Worm (Caenorhabditis elegans) whole organism, late embryonic: ENCODE measurements around the gene M05D6.5.

Experiments
- C08G9.2 ChIP-seq: sonication (generic microtip); optimal IDR thresholded peaks from 2 replicates; lab custom pipeline; 2016; ENCODE audit warnings: mild to moderate bottlenecking, missing genetic modification characterization, moderate library complexity, missing compliant biosample characterization
- F13H6.1 ChIP-seq: sonication (generic microtip); optimal IDR thresholded peaks from 2 replicates; lab custom pipeline; 2016; ENCODE audit warnings: missing genetic modification characterization, missing compliant biosample characterization
- T23F11.4 ChIP-seq: fragments of 200-800 bp; sonication (Bioruptor generic); optimal IDR thresholded peaks from 2 replicates; lab custom pipeline; 2018; ENCODE audit warnings: mild to moderate bottlenecking, missing genetic modification characterization, missing compliant biosample characterization
- ceh-14 ChIP-seq: sonication (generic microtip); optimal IDR thresholded peaks from 2 replicates; lab custom pipeline; 2016; ENCODE audit warnings: missing genotype, missing genetic modification characterization, missing compliant biosample characterization
- ceh-18 ChIP-seq: sonication (generic microtip); optimal IDR thresholded peaks from 2 replicates; lab custom pipeline; 2016; ENCODE audit warnings: missing genetic modification characterization, missing compliant biosample characterization
- ceh-30 ChIP-seq: fragments of 150-350 bp; optimal IDR thresholded peaks from 2 replicates; lab custom pipeline; 2014; ENCODE audit warnings: missing biosample characterization, missing genetic modification characterization
- ceh-34 ChIP-seq: sonication (generic microtip); optimal IDR thresholded peaks from 2 replicates; lab custom pipeline; 2016; ENCODE audit warnings: mild to moderate bottlenecking, missing genetic modification characterization, missing compliant biosample characterization
- che-1 ChIP-seq: sonication (generic microtip); optimal IDR thresholded peaks from 2 replicates; lab custom pipeline; 2016; ENCODE audit warnings: mild to moderate bottlenecking, missing genetic modification characterization, missing compliant biosample characterization
- dmd-4 ChIP-seq: sonication (generic microtip); optimal IDR thresholded peaks from 2 replicates; lab custom pipeline; 2016; ENCODE audit warnings: borderline replicate concordance, missing genetic modification characterization, missing compliant biosample characterization
- dve-1 ChIP-seq: sonication (generic microtip); optimal IDR thresholded peaks from 2 replicates; lab custom pipeline; 2017; ENCODE audit warnings: antibody characterized with exemption, mild to moderate bottlenecking, missing genetic modification characterization, missing compliant biosample characterization
- elt-2 ChIP-seq: sonication (generic microtip); optimal IDR thresholded peaks from 2 replicates; lab custom pipeline; 2016; ENCODE audit warnings: missing genetic modification reagents, missing genetic modification characterization, missing compliant biosample characterization
- fkh-10 ChIP-seq: fragments of 150-350 bp; optimal IDR thresholded peaks from 2 replicates; lab custom pipeline; 2014; ENCODE audit warnings: missing biosample characterization, missing genetic modification reagents, missing genetic modification characterization
- hlh-13 ChIP-seq: fragments of 200-800 bp; sonication (Bioruptor generic); optimal IDR thresholded peaks from 2 replicates; lab custom pipeline; 2018; ENCODE audit warnings: mild to moderate bottlenecking, missing genetic modification characterization, missing compliant biosample characterization
- hlh-30 ChIP-seq: sonication (generic microtip); optimal IDR thresholded peaks from 2 replicates; lab custom pipeline; 2017; ENCODE audit warnings: antibody characterized with exemption, missing genetic modification characterization, missing compliant biosample characterization; ENCODE audit not compliant: insufficient read depth
- hlh-8 ChIP-seq: sonication (generic microtip); optimal IDR thresholded peaks from 2 replicates; lab custom pipeline; 2016; ENCODE audit warnings: missing genotype, missing genetic modification characterization, missing compliant biosample characterization
- lim-6 ChIP-seq: sonication (generic microtip); optimal IDR thresholded peaks from 2 replicates; lab custom pipeline; 2016; ENCODE audit warnings: missing genetic modification characterization, missing compliant biosample characterization
- madf-2 ChIP-seq: sonication (generic microtip); optimal IDR thresholded peaks from 2 replicates; lab custom pipeline; 2017; ENCODE audit warnings: missing genetic modification characterization, missing compliant biosample characterization
- mec-3 ChIP-seq: sonication (generic microtip); optimal IDR thresholded peaks from 2 replicates; lab custom pipeline; 2016; ENCODE audit warnings: borderline replicate concordance, missing genetic modification characterization, missing compliant biosample characterization
- nfya-1 ChIP-seq: sonication (generic microtip); optimal IDR thresholded peaks from 2 replicates; lab custom pipeline; 2017; ENCODE audit warnings: missing genetic modification characterization, mild to moderate bottlenecking, missing compliant biosample characterization, antibody characterized with exemption, moderate library complexity
- pax-1 ChIP-seq: fragments of 150-350 bp; optimal IDR thresholded peaks from 2 replicates; lab custom pipeline; 2014; ENCODE audit warnings: missing biosample characterization, missing genetic modification characterization
- pha-2 ChIP-seq: sonication (generic microtip); optimal IDR thresholded peaks from 2 replicates; lab custom pipeline; 2017; ENCODE audit warnings: mild to moderate bottlenecking, missing genetic modification characterization, missing compliant biosample characterization
- pqm-1 ChIP-seq: sonication (generic microtip); optimal IDR thresholded peaks from 2 replicates; lab custom pipeline; 2016; ENCODE audit warnings: missing genetic modification characterization, missing compliant biosample characterization
- rnt-1 ChIP-seq: sonication (generic microtip); optimal IDR thresholded peaks from 2 replicates; lab custom pipeline; 2016; ENCODE audit warnings: missing genetic modification characterization, missing compliant biosample characterization
- sox-4 ChIP-seq: sonication (generic microtip); optimal IDR thresholded peaks from 2 replicates; lab custom pipeline; 2017; ENCODE audit warnings: mild to moderate bottlenecking, missing genetic modification characterization, inconsistent platforms, missing compliant biosample characterization
- syd-9 ChIP-seq: sonication (generic microtip); optimal IDR thresholded peaks from 2 replicates; lab custom pipeline; 2016; ENCODE audit warnings: mild to moderate bottlenecking, missing genetic modification characterization, moderate library complexity, missing compliant biosample characterization
- tbx-2 ChIP-seq: sonication (generic microtip); optimal IDR thresholded peaks from 2 replicates; lab custom pipeline; 2016; ENCODE audit warnings: missing genetic modification characterization, missing compliant biosample characterization
- tbx-7 ChIP-seq: sonication (generic microtip); optimal IDR thresholded peaks from 2 replicates; lab custom pipeline; 2016; ENCODE audit warnings: missing genotype, missing genetic modification characterization, missing compliant biosample characterization
- unc-3 ChIP-seq, 2 experiments: fragments of 200-800 bp in 1 of 2; sonication (Bioruptor generic) in 1 of 2; sonication (generic microtip) in 1 of 2; conservative IDR thresholded peaks in 1 of 2; optimal IDR thresholded peaks in 1 of 2; 2 replicates each; pipeline versions ENCODE4 v1.3.6 to Lab custom; 2016 to 2022; ENCODE audit warnings: missing compliant biosample characterization in 2 of 2, missing genetic modification characterization in 2 of 2, missing genetic modification reagents in 1 of 2
- unc-42 ChIP-seq: sonication (generic microtip); optimal IDR thresholded peaks from 2 replicates; lab custom pipeline; 2016; ENCODE audit warnings: missing genotype, missing genetic modification characterization, missing compliant biosample characterization
- unc-55 ChIP-seq: sonication (generic microtip); optimal IDR thresholded peaks from 2 replicates; lab custom pipeline; 2017; ENCODE audit warnings: missing biosample characterization, missing genetic modification reagents, missing genetic modification characterization
- unc-86 ChIP-seq: sonication (generic microtip); optimal IDR thresholded peaks from 2 replicates; lab custom pipeline; 2016; ENCODE audit warnings: missing genetic modification characterization, missing compliant biosample characterization
- ztf-16 ChIP-seq: sonication (generic microtip); optimal IDR thresholded peaks from 2 replicates; lab custom pipeline; 2017; ENCODE audit warnings: missing genetic modification characterization, missing compliant biosample characterization

The M05D6.5 gene

DNA sequence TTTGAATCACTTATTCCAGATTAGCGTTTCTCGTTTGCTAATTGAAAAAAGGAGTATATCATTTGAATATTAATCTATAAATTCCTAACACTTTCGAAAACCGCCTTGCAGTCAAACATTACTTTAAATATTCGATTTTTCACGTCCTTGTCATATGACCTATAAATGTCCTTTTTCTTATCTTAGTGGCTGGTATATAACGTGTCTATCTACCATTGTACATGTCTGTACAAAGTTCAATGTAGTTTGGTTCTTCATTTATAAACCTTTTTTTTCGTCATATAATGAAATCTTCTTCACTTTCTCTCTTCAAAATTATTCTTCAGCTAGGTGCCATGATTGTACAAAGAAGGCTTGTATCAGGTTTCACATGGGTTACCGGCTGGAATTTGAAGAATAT is 3.6 kb upstream of the M05D6.5 start, which contains the start of gene gbh-2:
TSS of gene gbh-2 (plus strand) at position 277 of the 400 bp plus-strand sequence.
- TF ChIP-seq ceh-14 (tag; lab: Kevin White, UChicago) (no peak), elt-2 (tag; lab: Kevin White, UChicago) (peak; percentile 36), dve-1 (tag; lab: Kevin White, UChicago) (no peak), pqm-1 (tag; lab: Kevin White, UChicago) (no peak), madf-2 (tag; lab: Kevin White, UChicago) (no peak), unc-42 (tag; lab: Kevin White, UChicago) (no peak), ceh-18 (tag; lab: Kevin White, UChicago) (no peak), sox-4 (no peak), ztf-16 (tag; lab: Kevin White, UChicago) (no peak)
- TF ChIP-seq, all 69 proteins: peak for 1

ce11 chrII:8484546-8484945 is 2.5 kb upstream of the M05D6.5 start:
- TF ChIP-seq elt-2 (tag; lab: Kevin White, UChicago) (peak; percentile 40), ztf-16 (tag; lab: Kevin White, UChicago) (no peak), dve-1 (tag; lab: Kevin White, UChicago) (peak; percentile 38), fkh-10 (GFP tag; lab: Kevin White, UChicago) (no peak), unc-3 (GFP tag; conservative IDR thresholded peaks at IDR 0.05; lab: Robert Waterston, UW) (no peak), unc-3 (tag; optimal IDR thresholded peaks at IDR 0.05; lab: Kevin White, UChicago) (no peak), che-1 (tag; lab: Kevin White, UChicago) (no peak)

- TF ChIP-seq hlh-8 (tag; lab: Kevin White, UChicago) (no peak), C08G9.2 (tag; lab: Kevin White, UChicago) (no peak), unc-55 (GFP tag; lab: Kevin White, UChicago) (peak; percentile 11)
Observed at ce11 chrII:8483793-8484186, 1.8 kb upstream of the M05D6.5 start, which contains the start of gene taap-1. taap-1 (minus strand) TSS chrII:8483871.

ce11 chrII:8483124-8483792 is 1.3 kb upstream of the M05D6.5 start:
- TF ChIP-seq T23F11.4 (no peak), F13H6.1 (no peak), hlh-8 (tag; lab: Kevin White, UChicago) (no peak), dve-1 (tag; lab: Kevin White, UChicago) (peak; percentile 4), unc-86 (tag; lab: Kevin White, UChicago) (no peak), unc-42 (tag; lab: Kevin White, UChicago) (peak; percentile 31), nfya-1 (peak; percentile 0), tbx-2 (tag; lab: Kevin White, UChicago) (no peak), hlh-13 (GFP tag; lab: Kevin White, UChicago) (no peak), madf-2 (tag; lab: Kevin White, UChicago) (no peak), rnt-1 (tag; lab: Kevin White, UChicago) (no peak), lim-6 (tag; lab: Kevin White, UChicago) (no peak), mec-3 (no peak), pha-2 (tag; lab: Kevin White, UChicago) (no peak), hlh-30 (tag; lab: Kevin White, UChicago) (no peak), pax-1 (tag; lab: Kevin White, UChicago) (no peak), syd-9 (no peak), ceh-30 (tag; lab: Kevin White, UChicago) (no peak), dmd-4 (tag; lab: Kevin White, UChicago) (no peak), C08G9.2 (tag; lab: Kevin White, UChicago) (no peak), tbx-7 (tag; lab: Kevin White, UChicago) (no peak), ceh-34 (tag; lab: Kevin White, UChicago) (no peak), unc-3 (GFP tag; conservative IDR thresholded peaks at IDR 0.05; lab: Robert Waterston, UW) (no peak), unc-3 (tag; optimal IDR thresholded peaks at IDR 0.05; lab: Kevin White, UChicago) (no peak)
